Fruit fly (Drosophila melanogaster): ENCODE results near the gene Acsf2.
A peak's percentile ranks its signal among the peaks of the same experiment; 100 is the strongest.

The Acsf2 gene

dm6 chr2L:5298978-5299627 is 42.9 kb downstream of the Acsf2 start (continued):
- TF ChIP-seq CG3281 (GFP tag; optimal IDR thresholded peaks at IDR 0.05): peak; percentile 71
- TF ChIP-seq Trl (optimal IDR thresholded peaks at IDR 0.05): no peak
- TF ChIP-seq Trl (GFP tag; optimal IDR thresholded peaks at IDR 0.05): no peak
- peak; percentile 94 for TF ChIP-seq CG8388 (GFP tag; optimal IDR thresholded peaks at IDR 0.05)
- TF ChIP-seq bcd (GFP tag; optimal IDR thresholded peaks at IDR 0.05): peak; percentile 76
- peak; percentile 62; the same call in 1 of the 2 replicates for TF ChIP-seq E2f1 (GFP tag; IDR thresholded peaks at IDR 0.05)
- no peak for TF ChIP-seq ash1 (GFP tag; optimal IDR thresholded peaks at IDR 0.05)
- TF ChIP-seq knrl (GFP tag; IDR thresholded peaks at IDR 0.05; ENCODE audit: partially characterized antibody): no peak
- no peak for TF ChIP-seq klu (GFP tag; IDR thresholded peaks at IDR 0.05)
- peak; percentile 66 for TF ChIP-seq CG9932 (GFP tag; IDR thresholded peaks at IDR 0.05)
- peak; percentile 32 for TF ChIP-seq CG2116 (GFP tag; optimal IDR thresholded peaks at IDR 0.05)
- TF ChIP-seq unpg (GFP tag; optimal IDR thresholded peaks at IDR 0.05): peak; percentile 90
- peak; percentile 72 for TF ChIP-seq CG17328 (GFP tag; IDR thresholded peaks at IDR 0.05)
- peak; percentile 51 for TF ChIP-seq ssp (GFP tag; IDR thresholded peaks at IDR 0.05)
- TF ChIP-seq cg (GFP tag; optimal IDR thresholded peaks at IDR 0.05): peak; percentile 52
- TF ChIP-seq Eip74EF (GFP tag; optimal IDR thresholded peaks at IDR 0.05): peak in 1 of 2 experiments; percentile 85
- peak; percentile 91 for TF ChIP-seq CG10979 (tag; optimal IDR thresholded peaks at IDR 0.05)
- TF ChIP-seq CG15073 (GFP tag; optimal IDR thresholded peaks at IDR 0.05): no peak
- TF ChIP-seq NC2β (GFP tag; optimal IDR thresholded peaks at IDR 0.05): peak; percentile 60
- peak; percentile 75 for TF ChIP-seq sens-2 (GFP tag; IDR thresholded peaks at IDR 0.05)
- no peak for TF ChIP-seq rib (GFP tag; IDR thresholded peaks at IDR 0.05)
- TF ChIP-seq ems (GFP tag; optimal IDR thresholded peaks at IDR 0.05): peak; percentile 69
- TF ChIP-seq Hr51 (GFP tag; optimal IDR thresholded peaks at IDR 0.05): peak in 1 of 2 experiments; percentile 90
- peak; percentile 67 for TF ChIP-seq CG6854 (GFP tag; optimal IDR thresholded peaks at IDR 0.05)
- peak; percentile 95 for TF ChIP-seq Oli (tag; optimal IDR thresholded peaks at IDR 0.05)
- no peak for TF ChIP-seq h (optimal IDR thresholded peaks at IDR 0.05)
- TF ChIP-seq slbo (GFP tag; IDR thresholded peaks at IDR 0.05): peak; percentile 56; the same call in 1 of the 2 replicates
- peak; percentile 57; the same call in 1 of the 2 replicates for TF ChIP-seq CG11247 (GFP tag; IDR thresholded peaks at IDR 0.05)
- 0 out of 3 replicates have a peak, but pooled peaks have one; percentile 32 for TF ChIP-seq gce (GFP tag; IDR thresholded peaks at IDR 0.05)
- TF ChIP-seq tin (GFP tag; optimal IDR thresholded peaks at IDR 0.05): peak; percentile 82
- peak; percentile 52 for TF ChIP-seq Jarid2 (GFP tag; optimal IDR thresholded peaks at IDR 0.05)
- peak; percentile 28 for TF ChIP-seq CG18764 (GFP tag; optimal IDR thresholded peaks at IDR 0.05)
- peak; percentile 93 for TF ChIP-seq gcm (GFP tag; optimal IDR thresholded peaks at IDR 0.05)
- TF ChIP-seq CG6683 (GFP tag; optimal IDR thresholded peaks at IDR 0.05): peak; percentile 46
- TF ChIP-seq CG4328 (GFP tag; optimal IDR thresholded peaks at IDR 0.05): peak; percentile 55
- TF ChIP-seq CG6813 (GFP tag; optimal IDR thresholded peaks at IDR 0.05): peak; percentile 66
- TF ChIP-seq btn (GFP tag; optimal IDR thresholded peaks at IDR 0.05): no peak
- TF ChIP-seq CG17612 (GFP tag; IDR thresholded peaks at IDR 0.05): no peak
- no peak for TF ChIP-seq CG13123 (GFP tag; optimal IDR thresholded peaks at IDR 0.05)
- TF ChIP-seq CG17361 (GFP tag; IDR thresholded peaks at IDR 0.05): peak; percentile 87
- TF ChIP-seq peb (GFP tag; IDR thresholded peaks at IDR 0.05): peak; percentile 70
- no peak for TF ChIP-seq tna (GFP tag; IDR thresholded peaks at IDR 0.05; ENCODE audit: partially characterized antibody)
- TF ChIP-seq CG15514 (GFP tag; optimal IDR thresholded peaks at IDR 0.05): peak; percentile 40
- TF ChIP-seq zf30C (GFP tag; optimal IDR thresholded peaks at IDR 0.05): no peak
- TF ChIP-seq CG17385 (GFP tag; optimal IDR thresholded peaks at IDR 0.05): peak; percentile 89
- TF ChIP-seq CG9817 (tag; optimal IDR thresholded peaks at IDR 0.05): peak; percentile 68
- TF ChIP-seq CG11093 (GFP tag; IDR thresholded peaks at IDR 0.05): peak; percentile 74; the same call in 2 of the 3 replicates
- no peak for TF ChIP-seq TFAM (GFP tag; optimal IDR thresholded peaks at IDR 0.05)
- peak; percentile 51 for TF ChIP-seq CG4404 (GFP tag; IDR thresholded peaks at IDR 0.05)
- peak; percentile 70 for TF ChIP-seq Spps (tag; optimal IDR thresholded peaks at IDR 0.05)

Measured in whole organism, embryonic.